Fruit fly (Drosophila melanogaster): ENCODE data around the gene CG42613.

- no peak for TF ChIP-seq Blimp-1 (GFP tag; optimal IDR thresholded peaks at IDR 0.05)
- TF ChIP-seq pdm3 (GFP tag; optimal IDR thresholded peaks at IDR 0.05): peak; percentile 36
- TF ChIP-seq fd85E (GFP tag; optimal IDR thresholded peaks at IDR 0.05): no peak
- TF ChIP-seq Hr39 (GFP tag; optimal IDR thresholded peaks at IDR 0.05): no peak
- no peak for TF ChIP-seq CG16779 (tag; optimal IDR thresholded peaks at IDR 0.05)
- peak; percentile 50 for TF ChIP-seq Gug (GFP tag; IDR thresholded peaks at IDR 0.05)
- peak; percentile 79 for TF ChIP-seq Eip78C (GFP tag)
- no peak for TF ChIP-seq Lpt (GFP tag; optimal IDR thresholded peaks at IDR 0.05)
These were observed 69.4 kb downstream of the CG42613 start for dm6 chr3R:18998370-18998769.
